Fruit fly (Drosophila melanogaster) whole organism, embryonic: Measurements from ENCODE around the gene CalpB.
A peak's percentile ranks its signal among the peaks of the same experiment; 100 is the strongest.

ENCODE experiments used
- Atf6 ChIP-seq: fragments of 200-800 bp; sonication (Bioruptor generic); IDR thresholded peaks from 2 replicates; pipeline ENCODE4 v1.3.6; 2022; ENCODE audit warnings: missing biosample characterization, missing genetic modification characterization
- CG10565 ChIP-seq: fragments of 200-800 bp; sonication (Bioruptor generic); optimal IDR thresholded peaks from 3 replicates; lab custom pipeline; 2016; ENCODE audit warnings: missing biosample characterization, mild to moderate bottlenecking, missing genetic modification characterization
- CG11085 ChIP-seq: fragments of 200-800 bp; sonication (Bioruptor generic); IDR thresholded peaks from 2 replicates; pipeline ENCODE4 v1.3.6; 2022; ENCODE audit warnings: missing biosample characterization, missing genetic modification characterization
- CG11560 ChIP-seq: fragments of 200-800 bp; sonication (Bioruptor generic); IDR thresholded peaks from 3 replicates; pipeline ENCODE4 v1.3.6; 2022; ENCODE audit warnings: missing biosample characterization, missing genetic modification characterization
- CG15011 ChIP-seq: fragments of 200-800 bp; sonication (Bioruptor generic); optimal IDR thresholded peaks from 3 replicates; lab custom pipeline; 2018; ENCODE audit warnings: missing biosample characterization, mild to moderate bottlenecking, missing genetic modification characterization
- CG15073 ChIP-seq: fragments of 200-800 bp; sonication (Bioruptor generic); optimal IDR thresholded peaks from 2 replicates; lab custom pipeline; 2016; ENCODE audit warnings: missing biosample characterization, missing genetic modification characterization
- CG15269 ChIP-seq: fragments of 200-800 bp; sonication (Bioruptor generic); optimal IDR thresholded peaks from 2 replicates; lab custom pipeline; 2018; ENCODE audit warnings: missing biosample characterization, mild to moderate bottlenecking, missing genetic modification characterization, moderate library complexity
- CG17829 ChIP-seq: fragments of 200-800 bp; optimal IDR thresholded peaks from 2 replicates; lab custom pipeline; 2019; ENCODE audit warnings: missing biosample characterization, mild to moderate bottlenecking, missing genetic modification characterization, moderate library complexity
- CG18476 ChIP-seq: fragments of 200-800 bp; sonication (Bioruptor generic); optimal IDR thresholded peaks from 2 replicates; lab custom pipeline; 2016; ENCODE audit warnings: missing biosample characterization, mild to moderate bottlenecking, missing genetic modification characterization
- CG30403 ChIP-seq: fragments of 200-800 bp; sonication (Bioruptor generic); optimal IDR thresholded peaks from 3 replicates; lab custom pipeline; 2016; ENCODE audit warnings: missing biosample characterization, missing genetic modification characterization
- CG33213 ChIP-seq: fragments of 200-800 bp; sonication (Bioruptor generic); optimal IDR thresholded peaks from 3 replicates; lab custom pipeline; 2016; ENCODE audit warnings: missing biosample characterization, missing genetic modification characterization
- CG34422 ChIP-seq: fragments of 200-800 bp; sonication (Bioruptor generic); IDR thresholded peaks from 3 replicates; pipeline ENCODE4 v1.3.6; 2022; ENCODE audit warnings: missing biosample characterization, missing genetic modification characterization
- CG4328 ChIP-seq: fragments of 200-800 bp; sonication (Bioruptor generic); optimal IDR thresholded peaks from 3 replicates; lab custom pipeline; 2017; ENCODE audit warnings: missing biosample characterization, missing genetic modification reagents, missing genetic modification characterization
- CG4404 ChIP-seq: fragments of 200-800 bp; sonication (Bioruptor generic); IDR thresholded peaks from 2 replicates; pipeline ENCODE4 v1.3.6; 2022; ENCODE audit warnings: missing biosample characterization, missing genetic modification characterization
- CG4707 ChIP-seq: fragments of 200-800 bp; sonication (Bioruptor generic); optimal IDR thresholded peaks from 2 replicates; lab custom pipeline; 2018; ENCODE audit warnings: missing biosample characterization, mild to moderate bottlenecking, missing genetic modification characterization, moderate library complexity
- CG4854 ChIP-seq: fragments of 200-800 bp; sonication (Bioruptor generic); optimal IDR thresholded peaks from 2 replicates; lab custom pipeline; 2016; ENCODE audit warnings: missing biosample characterization, missing genetic modification characterization, inconsistent platforms
- CG5180 ChIP-seq: fragments of 200-800 bp; sonication (Bioruptor generic); optimal IDR thresholded peaks from 3 replicates; lab custom pipeline; 2017; ENCODE audit warnings: missing biosample characterization, missing genetic modification characterization, mild to moderate bottlenecking, moderate library complexity, missing genetic modification reagents
- CG6689 ChIP-seq: fragments of 200-800 bp; sonication (Bioruptor generic); IDR thresholded peaks from 2 replicates; pipeline ENCODE4 v1.3.6; 2022; ENCODE audit warnings: missing biosample characterization, missing genetic modification characterization
- CG9876 ChIP-seq: fragments of 200-800 bp; sonication (Bioruptor generic); optimal IDR thresholded peaks from 2 replicates; lab custom pipeline; 2016; ENCODE audit warnings: missing biosample characterization, missing genetic modification characterization
- Doc2 ChIP-seq: fragments of 200-800 bp; sonication (Bioruptor generic); IDR thresholded peaks from 2 replicates; pipeline ENCODE4 v1.3.6; 2022; ENCODE audit warnings: missing biosample characterization, missing genetic modification characterization
- Gsc ChIP-seq: fragments of 200-800 bp; sonication (Bioruptor generic); IDR thresholded peaks from 2 replicates; pipeline ENCODE4 v1.3.6; 2022; ENCODE audit warnings: missing biosample characterization, missing genetic modification characterization
- Hr3 ChIP-seq: fragments of 200-800 bp; sonication (Bioruptor generic); optimal IDR thresholded peaks from 3 replicates; lab custom pipeline; 2016; ENCODE audit warnings: missing biosample characterization, missing genetic modification characterization
- Hsf ChIP-seq: fragments of 200-800 bp; sonication (Bioruptor generic); optimal IDR thresholded peaks from 3 replicates; lab custom pipeline; 2016; ENCODE audit warnings: missing biosample characterization, missing genetic modification characterization
- Poxn ChIP-seq: fragments of 200-800 bp; sonication (Bioruptor generic); IDR thresholded peaks from 2 replicates; pipeline ENCODE4 v1.3.6; 2022; ENCODE audit warnings: missing biosample characterization, missing genetic modification characterization
- Sry-β ChIP-seq: fragments of 200-800 bp; sonication (Bioruptor generic); optimal IDR thresholded peaks from 2 replicates; lab custom pipeline; 2018; ENCODE audit warnings: missing biosample characterization, mild to moderate bottlenecking, missing genetic modification characterization, moderate library complexity
- TFAM ChIP-seq: fragments of 200-800 bp; sonication (Bioruptor generic); optimal IDR thresholded peaks from 2 replicates; lab custom pipeline; 2017; ENCODE audit warnings: missing biosample characterization, missing genetic modification characterization, inconsistent platforms
- cato ChIP-seq: fragments of 200-800 bp; sonication (Bioruptor generic); optimal IDR thresholded peaks from 2 replicates; lab custom pipeline; 2016; ENCODE audit warnings: missing biosample characterization, missing genetic modification characterization, borderline replicate concordance
- caup ChIP-seq: fragments of 200-800 bp; sonication (Bioruptor generic); optimal IDR thresholded peaks from 3 replicates; lab custom pipeline; 2017; ENCODE audit warnings: missing biosample characterization, mild to moderate bottlenecking, missing genetic modification characterization, moderate library complexity; ENCODE audit not compliant: severe bottlenecking
- chm ChIP-seq: fragments of 200-800 bp; sonication (Bioruptor generic); IDR thresholded peaks from 2 replicates; pipeline ENCODE4 v1.3.6; 2022; ENCODE audit warnings: missing biosample characterization, missing genetic modification characterization
- cwo ChIP-seq: fragments of 200-800 bp; sonication (Bioruptor generic); optimal IDR thresholded peaks from 3 replicates; lab custom pipeline; 2017; ENCODE audit warnings: missing biosample characterization, missing genetic modification characterization, mild to moderate bottlenecking, moderate library complexity, missing genetic modification reagents
- da ChIP-seq: fragments of 200-800 bp; sonication (Bioruptor generic); optimal IDR thresholded peaks from 2 replicates; lab custom pipeline; 2016; ENCODE audit warnings: missing biosample characterization, missing genetic modification characterization
- dysf ChIP-seq: fragments of 200-800 bp; sonication (Bioruptor generic); IDR thresholded peaks from 3 replicates; pipeline ENCODE4 v1.3.6; 2022; ENCODE audit warnings: missing biosample characterization, missing genetic modification characterization
- emc ChIP-seq: fragments of 200-800 bp; sonication (Bioruptor generic); optimal IDR thresholded peaks from 2 replicates; lab custom pipeline; 2016; ENCODE audit warnings: missing biosample characterization, missing genetic modification characterization
- eyg ChIP-seq: fragments of 200-800 bp; sonication (Bioruptor generic); optimal IDR thresholded peaks from 3 replicates; lab custom pipeline; 2016; ENCODE audit warnings: missing biosample characterization, missing genetic modification characterization
- fd64A ChIP-seq: fragments of 200-800 bp; sonication (Bioruptor generic); optimal IDR thresholded peaks from 3 replicates; lab custom pipeline; 2018; ENCODE audit warnings: missing biosample characterization, mild to moderate bottlenecking, missing genetic modification characterization
- fd96Cb ChIP-seq: fragments of 200-800 bp; sonication (Bioruptor generic); optimal IDR thresholded peaks from 2 replicates; lab custom pipeline; 2018; ENCODE audit warnings: missing biosample characterization, mild to moderate bottlenecking, missing genetic modification characterization, moderate library complexity
- gsb ChIP-seq: fragments of 200-800 bp; sonication (Bioruptor generic); IDR thresholded peaks from 2 replicates; pipeline ENCODE4 v1.3.6; 2022; ENCODE audit warnings: missing biosample characterization, missing genetic modification characterization
- ham ChIP-seq: fragments of 200-800 bp; sonication (Bioruptor generic); IDR thresholded peaks from 2 replicates; pipeline ENCODE4 v1.3.6; 2022; ENCODE audit warnings: missing biosample characterization, missing genetic modification characterization
- hb ChIP-seq: fragments of 200-800 bp; sonication (Bioruptor generic); IDR thresholded peaks from 3 replicates; pipeline ENCODE4 v1.3.6; 2022; ENCODE audit warnings: missing biosample characterization, missing genetic modification characterization; ENCODE audit not compliant: partially characterized antibody
- insv ChIP-seq, 2 experiments: fragments of 200-800 bp; sonication (Bioruptor generic); optimal IDR thresholded peaks; 3 replicates each; lab custom pipeline; 2016 to 2018; ENCODE audit warnings: missing biosample characterization in 2 of 2, missing genetic modification characterization in 2 of 2
- kay ChIP-seq: fragments of 200-800 bp; sonication (Bioruptor generic); optimal IDR thresholded peaks from 2 replicates; lab custom pipeline; 2016; ENCODE audit warnings: missing biosample characterization, missing genetic modification characterization
- klu ChIP-seq: fragments of 200-800 bp; sonication (Bioruptor generic); IDR thresholded peaks from 2 replicates; pipeline ENCODE4 v1.3.6; 2022; ENCODE audit warnings: missing biosample characterization, missing genetic modification characterization
- odd ChIP-seq: fragments of 200-800 bp; sonication (Bioruptor generic); optimal IDR thresholded peaks from 2 replicates; lab custom pipeline; 2017; ENCODE audit warnings: missing biosample characterization, mild to moderate bottlenecking, missing genetic modification characterization
- onecut ChIP-seq: fragments of 200-800 bp; sonication (Bioruptor generic); IDR thresholded peaks from 2 replicates; pipeline ENCODE4 v1.3.6; 2022; ENCODE audit warnings: missing biosample characterization, missing genetic modification characterization
- otp ChIP-seq: fragments of 200-800 bp; sonication (Bioruptor generic); IDR thresholded peaks from 3 replicates; pipeline ENCODE4, ENCODE4 v1.3.6; 2022; ENCODE audit warnings: missing biosample characterization, missing genetic modification characterization
- peb ChIP-seq: fragments of 200-800 bp; sonication (Bioruptor generic); IDR thresholded peaks from 2 replicates; pipeline ENCODE4 v1.3.6; 2022; ENCODE audit warnings: missing biosample characterization, missing genetic modification characterization
- pho ChIP-seq: fragments of 200-800 bp; sonication (Bioruptor generic); optimal IDR thresholded peaks from 2 replicates; lab custom pipeline; 2016; ENCODE audit warnings: missing biosample characterization, missing genetic modification characterization
- psq ChIP-seq: fragments of 200-800 bp; sonication (Bioruptor generic); optimal IDR thresholded peaks from 2 replicates; lab custom pipeline; 2017; ENCODE audit warnings: missing biosample characterization, missing genetic modification characterization
- rib ChIP-seq: fragments of 200-800 bp; sonication (Bioruptor generic); IDR thresholded peaks from 2 replicates; pipeline ENCODE4 v1.3.6; 2022; ENCODE audit warnings: missing biosample characterization, missing genetic modification characterization
- sens ChIP-seq: fragments of 200-800 bp; sonication (Bioruptor generic); peaks from one replicate; lab custom pipeline; 2016; ENCODE audit warnings: missing biosample characterization, missing genetic modification characterization
- tx ChIP-seq: fragments of 200-800 bp; sonication (Bioruptor generic); optimal IDR thresholded peaks from 2 replicates; lab custom pipeline; 2016; ENCODE audit warnings: missing biosample characterization, missing genetic modification characterization
- zf30C ChIP-seq: fragments of 200-800 bp; sonication (Bioruptor generic); optimal IDR thresholded peaks from 3 replicates; lab custom pipeline; 2018; ENCODE audit warnings: missing biosample characterization, mild to moderate bottlenecking, missing genetic modification characterization

Gene CalpB

dm6 chr3L:9899046-9899659, 10.6 kb downstream of the CalpB start, which contains the start of gene nudE (continued):
- TF ChIP-seq CG15073 (GFP tag; lab: Kevin White, UChicago) = no peak
- no peak for TF ChIP-seq ham
- TF ChIP-seq tx (GFP tag; lab: Kevin White, UChicago) = no peak
- no peak for TF ChIP-seq CG4404 (GFP tag; lab: Robert Waterston, UW)
- no peak for TF ChIP-seq Sry-β (GFP tag; lab: Kevin White, UChicago)
- TF ChIP-seq chm = no peak
- no peak for TF ChIP-seq CG4707
- TF ChIP-seq otp (GFP tag; lab: Robert Waterston, UW) = no peak
- TF ChIP-seq CG18476 = no peak
- TF ChIP-seq fd96Cb (tag; lab: Kevin White, UChicago) = no peak
- TF ChIP-seq eyg = no peak
- no peak for TF ChIP-seq klu (GFP tag; lab: Robert Waterston, UW)
- no peak for TF ChIP-seq Atf6 (GFP tag; lab: Robert Waterston, UW)
- no peak for TF ChIP-seq kay (GFP tag; lab: Kevin White, UChicago)
- no peak for TF ChIP-seq TFAM (GFP tag; lab: Kevin White, UChicago)
- no peak for TF ChIP-seq CG11085 (GFP tag; lab: Robert Waterston, UW)
- peak; percentile 87 for TF ChIP-seq sens (GFP tag; lab: Kevin White, UChicago)
- 0 out of 3 replicates have a peak, but pooled peaks have one; percentile 7 for TF ChIP-seq dysf
- no peak for TF ChIP-seq CG10565
- TF ChIP-seq zf30C (GFP tag; lab: Kevin White, UChicago) = no peak
- TF ChIP-seq insv (GFP tag; optimal IDR thresholded peaks at IDR 0.05; lab: Kevin White, UChicago) = no peak
- TF ChIP-seq hb (GFP tag; lab: Robert Waterston, UW) = no peak
- peak; percentile 40 for TF ChIP-seq CG30403 (GFP tag; lab: Kevin White, UChicago)
- no peak for TF ChIP-seq Doc2 (GFP tag; lab: Robert Waterston, UW)
- TF ChIP-seq CG17829 (tag; lab: Kevin White, UChicago) = no peak
- peak; percentile 21 for TF ChIP-seq pho (GFP tag; lab: Kevin White, UChicago)
- TF ChIP-seq da (GFP tag; lab: Kevin White, UChicago) = peak; percentile 2
- no peak for TF ChIP-seq Poxn
- TF ChIP-seq odd (GFP tag; lab: Kevin White, UChicago) = peak; percentile 4
- TF ChIP-seq caup (GFP tag; lab: Kevin White, UChicago) = peak; percentile 56
- no peak for TF ChIP-seq CG4854
- no peak for TF ChIP-seq rib (GFP tag; lab: Robert Waterston, UW)
- no peak for TF ChIP-seq emc (GFP tag; lab: Kevin White, UChicago)
- TF ChIP-seq gsb = no peak
- TF ChIP-seq CG11560 (tag; lab: Robert Waterston, UW) = no peak
- TF ChIP-seq CG9876 (GFP tag; lab: Kevin White, UChicago) = no peak
- TF ChIP-seq peb (GFP tag; lab: Robert Waterston, UW) = no peak
- TF ChIP-seq CG6689 (GFP tag; lab: Robert Waterston, UW) = no peak
- peak; percentile 30 for TF ChIP-seq CG4328
- TF ChIP-seq CG15011 (GFP tag; lab: Kevin White, UChicago) = no peak
- TF ChIP-seq CG33213 (GFP tag; lab: Kevin White, UChicago) = peak; percentile 52
- no peak for TF ChIP-seq cwo (GFP tag; lab: Kevin White, UChicago)
- no peak for TF ChIP-seq onecut (GFP tag; lab: Robert Waterston, UW)
- TF ChIP-seq Hsf = peak; percentile 19
- TF ChIP-seq fd64A = no peak
- TF ChIP-seq Gsc = no peak
- TF ChIP-seq CG5180 (GFP tag; lab: Kevin White, UChicago) = no peak
- peak; percentile 55; the same call in 1 of the 3 replicates for TF ChIP-seq CG34422 (GFP tag; lab: Robert Waterston, UW)
- TF ChIP-seq Hr3 (GFP tag; lab: Kevin White, UChicago) = no peak
- no peak for TF ChIP-seq CG15269
- no peak for TF ChIP-seq psq
- TF ChIP-seq cato (GFP tag; lab: Kevin White, UChicago) = no peak
